Fruit fly (Drosophila melanogaster) whole organism, adult: ENCODE results near the gene aay.
A peak's percentile ranks its signal among the peaks of the same experiment; 100 is the strongest.

Experiments
- CG11617 ChIP-seq: fragments of 200-800 bp; sonication (Bioruptor generic); optimal IDR thresholded peaks from 2 replicates; lab custom pipeline; 2017; ENCODE audit warnings: mild to moderate bottlenecking, missing biosample characterization, missing genetic modification reagents, missing genetic modification characterization
- CG12768 ChIP-seq: fragments of 200-800 bp; sonication (Bioruptor generic); optimal IDR thresholded peaks from 2 replicates; lab custom pipeline; 2017; ENCODE audit warnings: missing biosample characterization, missing genetic modification characterization, mild to moderate bottlenecking, moderate library complexity, missing genetic modification reagents
- CG14711 ChIP-seq: fragments of 200-800 bp; sonication (Bioruptor generic); optimal IDR thresholded peaks from 2 replicates; lab custom pipeline; 2018; ENCODE audit warnings: missing biosample characterization, mild to moderate bottlenecking, missing genetic modification characterization, moderate library complexity
- CG1620 ChIP-seq: fragments of 200-800 bp; sonication (Bioruptor generic); optimal IDR thresholded peaks from 2 replicates; lab custom pipeline; 2016; ENCODE audit warnings: missing biosample characterization, missing genetic modification characterization
- CG33017 ChIP-seq: fragments of 200-800 bp; sonication (Bioruptor generic); optimal IDR thresholded peaks from 2 replicates; lab custom pipeline; 2018; ENCODE audit warnings: missing biosample characterization, mild to moderate bottlenecking, missing genetic modification characterization, moderate library complexity
- CG5204 ChIP-seq: fragments of 200-800 bp; sonication (Bioruptor generic); optimal IDR thresholded peaks from 2 replicates; lab custom pipeline; 2016; ENCODE audit warnings: missing biosample characterization, missing genetic modification characterization
- CG7045 ChIP-seq: fragments of 200-800 bp; sonication (Bioruptor generic); optimal IDR thresholded peaks from 2 replicates; lab custom pipeline; 2017; ENCODE audit warnings: missing biosample characterization, mild to moderate bottlenecking, missing genetic modification characterization
- CG7101 ChIP-seq: fragments of 200-800 bp; sonication (Bioruptor generic); optimal IDR thresholded peaks from 2 replicates; lab custom pipeline; 2018; ENCODE audit warnings: missing biosample characterization, mild to moderate bottlenecking, missing genetic modification characterization, moderate library complexity
- Clk ChIP-seq: fragments of 200-800 bp; sonication (Bioruptor generic); optimal IDR thresholded peaks from 2 replicates; lab custom pipeline; 2017; ENCODE audit warnings: missing biosample characterization, missing genetic modification characterization
- Crg-1 ChIP-seq: fragments of 200-800 bp; sonication (Bioruptor generic); optimal IDR thresholded peaks from 2 replicates; lab custom pipeline; 2016; ENCODE audit warnings: missing biosample characterization, missing genetic modification characterization
- Hr96 ChIP-seq: fragments of 200-800 bp; sonication (Bioruptor generic); optimal IDR thresholded peaks from 2 replicates; lab custom pipeline; 2016; ENCODE audit warnings: missing biosample characterization, missing genetic modification characterization
- Mnt ChIP-seq: fragments of 200-800 bp; sonication (Bioruptor generic); optimal IDR thresholded peaks from 2 replicates; lab custom pipeline; 2016; ENCODE audit warnings: missing biosample characterization, mild to moderate bottlenecking, missing genetic modification characterization
- bab1 ChIP-seq: fragments of 200-800 bp; sonication (Bioruptor generic); optimal IDR thresholded peaks from 3 replicates; lab custom pipeline; 2019; ENCODE audit warnings: missing biosample characterization, mild to moderate bottlenecking, missing genetic modification characterization, moderate library complexity
- cic ChIP-seq: fragments of 200-800 bp; sonication (Bioruptor generic); optimal IDR thresholded peaks from 2 replicates; lab custom pipeline; 2017; ENCODE audit warnings: missing biosample characterization, mild to moderate bottlenecking, missing genetic modification characterization, moderate library complexity
- cnc ChIP-seq, 2 experiments: fragments of >200 bp; optimal IDR thresholded peaks; 2 replicates each; lab custom pipeline; 2017
- kay ChIP-seq: fragments of 200-800 bp; sonication (Bioruptor generic); peaks from one replicate; lab custom pipeline; 2016; ENCODE audit warnings: missing biosample characterization, missing genetic modification characterization, borderline replicate concordance
- ovo ChIP-seq: fragments of 200-800 bp; sonication (Bioruptor generic); optimal IDR thresholded peaks from 2 replicates; lab custom pipeline; 2016; ENCODE audit warnings: missing biosample characterization, missing genetic modification characterization
- pad ChIP-seq: fragments of 200-800 bp; sonication (Bioruptor generic); optimal IDR thresholded peaks from 3 replicates; lab custom pipeline; 2017; ENCODE audit warnings: missing biosample characterization, missing genetic modification characterization, mild to moderate bottlenecking, moderate library complexity, missing genetic modification reagents
- tj ChIP-seq: fragments of 200-800 bp; sonication (Bioruptor generic); optimal IDR thresholded peaks from 3 replicates; lab custom pipeline; 2017; ENCODE audit warnings: missing biosample characterization, mild to moderate bottlenecking, missing genetic modification characterization, moderate library complexity
- toe ChIP-seq: fragments of 200-800 bp; sonication (Bioruptor generic); optimal IDR thresholded peaks from 2 replicates; lab custom pipeline; 2016; ENCODE audit warnings: missing biosample characterization, missing genetic modification characterization

The aay gene

DNA sequence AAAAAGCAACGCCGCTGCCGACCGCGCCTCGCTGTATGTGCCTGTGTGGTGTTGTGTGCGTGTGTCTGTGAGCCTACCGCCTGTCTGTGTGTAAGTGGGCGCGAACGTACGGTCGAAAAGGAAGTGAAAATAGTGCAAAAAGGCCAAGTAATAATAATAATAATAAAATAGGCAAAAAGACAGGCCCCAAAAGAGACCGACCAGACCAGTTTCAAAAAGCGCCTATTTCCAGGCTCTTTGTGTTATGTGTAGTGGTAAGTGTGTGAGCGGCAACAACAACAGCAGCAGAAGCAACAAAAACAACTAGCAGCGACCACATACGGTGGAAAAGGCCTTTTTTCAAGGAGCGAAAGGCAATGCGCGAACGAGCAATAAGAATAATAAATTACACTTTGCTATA, 39.7 kb downstream of the aay start:
- TF ChIP-seq CG7045 (GFP tag; lab: Kevin White, UChicago) (no peak), Hr96 (GFP tag; lab: Kevin White, UChicago) (no peak), Crg-1 (GFP tag; lab: Kevin White, UChicago) (no peak), kay (GFP tag; lab: Kevin White, UChicago) (no peak), cnc (optimal IDR thresholded peaks at IDR 0.05; lab: Kevin White, UChicago) (no peak), ovo (GFP tag; lab: Kevin White, UChicago) (no peak), CG14711 (tag; lab: Kevin White, UChicago) (no peak), Mnt (GFP tag; lab: Kevin White, UChicago) (no peak)

DNA sequence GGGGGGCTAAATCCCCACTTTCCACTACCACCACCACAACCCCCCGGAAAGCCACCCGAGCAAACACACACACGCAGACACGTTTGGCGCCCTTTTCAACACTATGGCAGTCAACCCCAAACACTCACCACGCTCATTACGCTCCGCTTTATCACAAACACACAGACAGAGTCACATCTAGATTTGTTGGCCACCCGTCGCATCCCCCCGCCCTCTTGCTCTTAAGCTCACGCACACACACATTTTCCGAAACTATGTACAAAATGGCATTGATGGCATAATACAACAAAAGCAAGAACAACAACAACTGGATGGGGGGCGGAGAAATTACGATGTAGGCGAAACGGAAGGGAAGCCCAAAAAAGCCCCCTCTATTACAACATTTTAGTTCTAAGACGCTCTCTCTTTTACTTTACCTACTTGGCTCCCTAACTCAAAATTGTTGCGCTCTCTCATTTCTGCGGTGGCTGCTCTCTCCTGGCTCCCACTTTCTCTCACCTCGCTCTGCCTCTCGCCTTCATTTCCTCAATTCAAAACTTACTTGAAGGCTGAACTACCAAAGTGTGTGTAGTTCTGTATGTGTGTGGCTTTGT, 42.7 kb downstream of the aay start:
- TF ChIP-seq pad, result peak; percentile 8
- peak; percentile 40 for TF ChIP-seq CG12768
- TF ChIP-seq kay (GFP tag; lab: Kevin White, UChicago), result no peak
- TF ChIP-seq cic (GFP tag; lab: Kevin White, UChicago), result peak; percentile 12

DNA sequence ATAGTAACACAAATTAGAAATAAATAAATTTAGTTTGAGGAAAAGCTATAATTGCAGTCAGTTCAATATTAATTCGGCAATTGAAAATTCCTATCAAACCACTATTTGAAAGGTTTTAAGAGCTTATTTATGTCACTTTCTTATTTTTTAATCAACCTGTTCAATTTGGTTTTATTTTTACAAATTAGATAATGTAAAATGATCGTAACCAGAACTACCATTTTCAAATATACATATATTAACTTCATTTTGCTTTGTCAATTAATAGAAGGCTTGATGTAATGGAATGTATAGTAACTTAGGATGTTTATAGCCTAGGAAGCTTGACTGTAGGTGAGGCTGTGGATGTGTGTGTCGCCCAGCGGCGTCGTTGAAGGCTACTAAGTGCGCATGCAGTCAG, 43.5 kb downstream of the aay start:
- TF ChIP-seq cic (GFP tag; lab: Kevin White, UChicago), result no peak
- no peak for TF ChIP-seq Mnt (GFP tag; lab: Kevin White, UChicago)
- no peak for TF ChIP-seq ovo (GFP tag; lab: Kevin White, UChicago)
- no peak for TF ChIP-seq Hr96 (GFP tag; lab: Kevin White, UChicago)
- TF ChIP-seq CG11617, result peak; percentile 34
- TF ChIP-seq CG1620 (GFP tag; lab: Kevin White, UChicago), result no peak
- peak; percentile 24 for TF ChIP-seq CG12768
- TF ChIP-seq cnc (optimal IDR thresholded peaks at IDR 0.05; lab: Kevin White, UChicago), result no peak
- TF ChIP-seq Clk, result peak; percentile 32
- TF ChIP-seq tj (GFP tag; lab: Kevin White, UChicago), result no peak
- peak; percentile 47 for TF ChIP-seq CG7045 (GFP tag; lab: Kevin White, UChicago)
- no peak for TF ChIP-seq Crg-1 (GFP tag; lab: Kevin White, UChicago)
- peak; percentile 32 for TF ChIP-seq CG33017 (tag; lab: Kevin White, UChicago)
- TF ChIP-seq CG7101 (tag; lab: Kevin White, UChicago), result peak; percentile 9
- peak; percentile 57 for TF ChIP-seq CG5204
- no peak for TF ChIP-seq bab1 (GFP tag; lab: Kevin White, UChicago)
- no peak for TF ChIP-seq pad
- TF ChIP-seq kay (GFP tag; lab: Kevin White, UChicago), result no peak
- peak; percentile 42 for TF ChIP-seq toe (GFP tag; lab: Kevin White, UChicago)
- TF ChIP-seq CG14711 (tag; lab: Kevin White, UChicago), result no peak

DNA sequence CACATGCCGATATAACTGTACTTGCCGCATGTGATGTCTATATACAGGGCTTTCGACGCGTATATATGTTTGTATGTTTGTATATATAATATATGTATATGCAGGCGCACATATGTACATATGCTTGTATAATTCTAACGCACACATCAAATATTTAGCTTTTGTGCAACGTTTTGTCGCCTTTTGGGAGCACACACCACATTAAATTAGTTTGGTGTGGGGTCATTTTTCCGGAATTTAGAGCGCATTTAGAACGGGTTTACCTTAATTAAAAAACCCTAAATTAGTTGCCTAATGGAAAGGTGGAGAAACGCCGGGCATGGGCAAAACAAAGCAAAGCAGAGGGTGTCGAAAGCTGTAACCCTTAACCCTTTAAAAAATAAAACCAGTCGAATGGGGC, 44.2 kb downstream of the aay start:
- TF ChIP-seq kay (GFP tag; lab: Kevin White, UChicago) (peak; percentile 78), CG11617 (no peak), bab1 (GFP tag; lab: Kevin White, UChicago) (no peak), cic (GFP tag; lab: Kevin White, UChicago) (no peak), CG14711 (tag; lab: Kevin White, UChicago) (no peak), CG12768 (no peak), cnc (optimal IDR thresholded peaks at IDR 0.05; lab: Kevin White, UChicago) (no peak), CG33017 (tag; lab: Kevin White, UChicago) (no peak)

DNA sequence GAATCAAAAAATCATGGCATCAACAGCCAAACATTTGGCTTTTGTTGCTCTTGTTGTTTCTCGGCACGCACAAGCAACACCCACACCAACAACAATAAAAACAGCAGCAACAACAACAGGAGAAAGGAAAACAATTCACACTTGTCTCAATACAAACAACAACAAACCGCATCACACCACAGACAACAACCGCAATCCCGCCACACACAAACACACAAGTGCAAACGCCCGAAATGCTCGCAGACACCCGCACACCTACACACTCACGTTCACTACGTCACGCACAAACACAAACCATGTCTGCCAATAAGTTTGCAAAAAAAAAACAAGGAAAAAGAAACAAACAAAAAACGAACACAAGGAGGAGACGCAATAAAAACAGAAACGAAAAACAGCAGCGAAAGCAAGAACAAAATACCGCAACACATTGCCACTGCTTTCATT, 44.7 kb downstream of the aay start:
- TF ChIP-seq CG7045 (GFP tag; lab: Kevin White, UChicago), result no peak
- no peak for TF ChIP-seq cnc (optimal IDR thresholded peaks at IDR 0.05; lab: Kevin White, UChicago)
- no peak for TF ChIP-seq Mnt (GFP tag; lab: Kevin White, UChicago)
- no peak for TF ChIP-seq CG1620 (GFP tag; lab: Kevin White, UChicago)
- TF ChIP-seq kay (GFP tag; lab: Kevin White, UChicago), result no peak
- no peak for TF ChIP-seq Hr96 (GFP tag; lab: Kevin White, UChicago)
- TF ChIP-seq Crg-1 (GFP tag; lab: Kevin White, UChicago), result no peak
- no peak for TF ChIP-seq CG5204
- TF ChIP-seq CG12768, result no peak
- no peak for TF ChIP-seq toe (GFP tag; lab: Kevin White, UChicago)
- no peak for TF ChIP-seq CG11617
- TF ChIP-seq ovo (GFP tag; lab: Kevin White, UChicago), result no peak
- TF ChIP-seq CG33017 (tag; lab: Kevin White, UChicago), result no peak
- no peak for TF ChIP-seq cic (GFP tag; lab: Kevin White, UChicago)
- TF ChIP-seq tj (GFP tag; lab: Kevin White, UChicago), result no peak
- no peak for TF ChIP-seq bab1 (GFP tag; lab: Kevin White, UChicago)
- no peak for TF ChIP-seq pad
- no peak for TF ChIP-seq Clk
- no peak for TF ChIP-seq CG7101 (tag; lab: Kevin White, UChicago)
- no peak for TF ChIP-seq CG14711 (tag; lab: Kevin White, UChicago)

DNA sequence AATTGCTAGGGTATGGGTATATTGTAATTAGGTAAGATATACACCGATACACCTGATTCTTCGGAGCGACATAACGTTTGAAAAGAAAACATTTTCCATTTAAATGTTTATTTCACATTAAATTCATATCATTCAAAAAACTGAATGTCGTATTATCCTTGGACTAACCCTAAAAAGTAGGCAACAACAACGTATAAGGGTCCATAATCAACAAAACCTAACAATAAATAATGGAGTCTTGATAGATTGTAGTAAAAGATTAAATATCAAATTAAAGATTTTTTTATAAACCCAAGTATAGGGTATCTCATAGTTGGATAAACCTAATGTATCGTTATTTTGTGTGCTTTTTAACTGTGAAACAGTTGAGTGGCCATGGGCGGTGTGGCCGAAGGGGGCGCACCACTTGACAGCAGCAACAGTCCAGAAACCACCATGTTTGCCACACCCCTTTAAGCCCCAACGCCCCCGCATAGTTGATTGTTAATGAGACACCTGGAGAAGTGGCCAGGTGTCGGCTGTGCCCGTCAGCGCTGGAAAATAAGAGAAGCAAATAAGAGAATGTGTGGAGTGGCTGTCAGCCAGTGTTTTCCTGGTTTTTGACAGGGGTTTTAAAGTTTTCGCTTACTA, 45.3 kb downstream of the aay start:
- TF ChIP-seq bab1 (GFP tag; lab: Kevin White, UChicago) (peak; percentile 3), CG7101 (tag; lab: Kevin White, UChicago) (no peak), CG7045 (GFP tag; lab: Kevin White, UChicago) (peak; percentile 36)
